Worm (Caenorhabditis elegans) whole organism, young adult: Measurements from ENCODE around the gene gst-31.

Experiments used
- C17E4.6 ChIP-seq: fragments of 200-800 bp; sonication (Bioruptor generic); IDR thresholded peaks from 2 replicates; pipeline ENCODE4 v1.3.6; 2022; ENCODE audit warnings: missing genetic modification reagents, missing genetic modification characterization, missing compliant biosample characterization
- attf-6 ChIP-seq: fragments of 200-800 bp; sonication (Bioruptor generic); IDR thresholded peaks from 2 replicates; pipeline ENCODE4 v1.3.6; 2022; ENCODE audit warnings: missing genetic modification reagents, missing genetic modification characterization, missing compliant biosample characterization
- bed-2 ChIP-seq: fragments of 200-800 bp; sonication (Bioruptor generic); IDR thresholded peaks from 2 replicates; pipeline ENCODE4 v1.3.6; 2022; ENCODE audit warnings: missing genetic modification reagents, missing genetic modification characterization, missing compliant biosample characterization
- hmg-1.2 ChIP-seq: fragments of 200-800 bp; sonication (Bioruptor generic); IDR thresholded peaks from 2 replicates; pipeline ENCODE4 v1.3.6; 2022; ENCODE audit warnings: missing genetic modification reagents, missing genetic modification characterization, missing compliant biosample characterization
- hrde-1 ChIP-seq: sonication (generic microtip); optimal IDR thresholded peaks from 2 replicates; lab custom pipeline; 2016; ENCODE audit warnings: missing genetic modification characterization, mild to moderate bottlenecking, missing compliant biosample characterization, moderate library complexity, missing genotype, missing genetic modification reagents, borderline replicate concordance
- let-607 ChIP-seq, 2 experiments: fragments of 200-800 bp in 1 of 2; sonication (Bioruptor generic) in 1 of 2; sonication (generic microtip) in 1 of 2; optimal IDR thresholded peaks; 2 replicates each; lab custom pipeline; 2016 to 2018; ENCODE audit warnings: mild to moderate bottlenecking in 2 of 2, missing compliant biosample characterization in 2 of 2, missing genetic modification characterization in 2 of 2, moderate library complexity in 2 of 2, missing genotype in 1 of 2
- nfya-1 ChIP-seq: sonication (generic microtip); optimal IDR thresholded peaks from 2 replicates; lab custom pipeline; 2017; ENCODE audit warnings: antibody characterized with exemption, missing compliant biosample characterization, missing genetic modification characterization, borderline replicate concordance; ENCODE audit not compliant: insufficient read depth
- pha-4 ChIP-seq: fragments of 150-350 bp; sonication (generic microtip); optimal IDR thresholded peaks from 2 replicates; lab custom pipeline; 2014; ENCODE audit warnings: missing biosample characterization, missing genetic modification reagents, missing genetic modification characterization
- sdz-38 ChIP-seq: sonication (generic microtip); optimal IDR thresholded peaks from 2 replicates; lab custom pipeline; 2016; ENCODE audit warnings: missing genotype, missing genetic modification characterization, missing compliant biosample characterization
- unc-130 ChIP-seq: sonication (generic microtip); optimal IDR thresholded peaks from 2 replicates; lab custom pipeline; 2016; ENCODE audit warnings: missing genetic modification reagents, missing genetic modification characterization, missing compliant biosample characterization
- unc-62 ChIP-seq: fragments of 150-350 bp; optimal IDR thresholded peaks from 2 replicates; lab custom pipeline; 2014; ENCODE audit warnings: missing biosample characterization, missing genetic modification reagents, missing genetic modification characterization

DNA sequence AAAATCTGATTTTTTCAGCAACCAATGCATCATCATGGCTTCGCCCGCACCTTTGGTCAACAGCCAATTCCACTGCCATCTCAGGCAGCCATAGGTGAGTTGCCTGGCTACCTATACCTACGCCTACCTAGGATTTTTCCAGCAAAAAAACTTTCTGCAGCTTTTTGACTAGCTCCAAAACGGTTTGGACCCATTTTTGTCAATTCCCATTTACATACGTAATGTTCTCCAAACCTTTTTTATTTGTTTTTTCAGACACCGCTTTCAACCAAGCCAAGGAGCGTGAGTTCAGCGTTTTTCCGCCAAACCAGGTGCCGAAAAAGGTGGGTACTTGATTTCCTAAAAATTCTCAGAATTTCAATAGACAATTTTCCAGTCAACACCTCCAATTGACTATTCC lies 31.0 kb downstream of the gst-31 start:
- TF ChIP-seq sdz-38 (no peak), bed-2 (GFP tag; lab: Robert Waterston, UW) (no peak), attf-6 (no peak), pha-4 (no peak), let-607 (tag; optimal IDR thresholded peaks at IDR 0.05; lab: Kevin White, UChicago) (no peak), C17E4.6 (GFP tag; lab: Robert Waterston, UW) (no peak), unc-130 (GFP tag; lab: Kevin White, UChicago) (no peak), nfya-1 (tag; lab: Kevin White, UChicago) (no peak), hmg-1.2 (GFP tag; lab: Robert Waterston, UW) (no peak), hrde-1 (tag; lab: Kevin White, UChicago) (no peak), unc-62 (no peak)
